Fruit fly (Drosophila melanogaster): ENCODE measurements around the gene Pdp1.
A peak's percentile ranks its signal among the peaks of the same experiment; 100 is the strongest.

Gene Pdp1

DNA sequence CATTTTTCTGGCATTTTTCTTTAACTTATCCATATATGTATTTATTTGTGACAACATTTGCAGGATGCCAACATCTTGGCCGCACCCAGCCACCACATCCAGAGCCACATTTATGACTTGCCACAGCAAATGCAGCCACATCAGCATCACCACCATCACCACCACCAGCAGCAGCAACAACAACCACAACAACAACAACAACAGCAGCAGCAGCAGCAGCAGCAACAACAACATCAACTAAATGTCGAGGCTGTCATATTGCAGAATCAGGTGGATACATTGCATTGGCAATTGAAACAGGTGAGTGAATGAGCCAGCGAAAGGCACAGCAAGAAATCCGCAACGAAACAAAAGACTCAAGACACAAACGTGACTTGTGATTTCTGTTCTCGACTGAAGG lies 22.8 kb upstream of the Pdp1 start:
- no peak for TF ChIP-seq pad (GFP tag; optimal IDR thresholded peaks at IDR 0.05)
- TF ChIP-seq cnc (optimal IDR thresholded peaks at IDR 0.05), result no peak
- TF ChIP-seq ovo (GFP tag; optimal IDR thresholded peaks at IDR 0.05), result no peak
- no peak for TF ChIP-seq kay (GFP tag; ENCODE audit: borderline replicate concordance)
- no peak for TF ChIP-seq toe (GFP tag; optimal IDR thresholded peaks at IDR 0.05)
- no peak for TF ChIP-seq CG5204 (GFP tag; optimal IDR thresholded peaks at IDR 0.05)
- TF ChIP-seq CG12768 (GFP tag; optimal IDR thresholded peaks at IDR 0.05), result no peak
- no peak for TF ChIP-seq CG1620 (GFP tag; optimal IDR thresholded peaks at IDR 0.05)
- TF ChIP-seq CG11617 (GFP tag; optimal IDR thresholded peaks at IDR 0.05), result no peak
- TF ChIP-seq Mnt (GFP tag; optimal IDR thresholded peaks at IDR 0.05), result no peak
- TF ChIP-seq Clk (GFP tag; optimal IDR thresholded peaks at IDR 0.05), result no peak
- TF ChIP-seq Hr96 (GFP tag; optimal IDR thresholded peaks at IDR 0.05), result no peak
- TF ChIP-seq CG7101 (tag; optimal IDR thresholded peaks at IDR 0.05), result no peak
- no peak for TF ChIP-seq CG7045 (GFP tag; optimal IDR thresholded peaks at IDR 0.05)

- TF ChIP-seq cnc (optimal IDR thresholded peaks at IDR 0.05), result no peak
- TF ChIP-seq cic (GFP tag; optimal IDR thresholded peaks at IDR 0.05), result no peak
- TF ChIP-seq CG12768 (GFP tag; optimal IDR thresholded peaks at IDR 0.05), result no peak
- TF ChIP-seq Crg-1 (GFP tag; optimal IDR thresholded peaks at IDR 0.05), result no peak
- no peak for TF ChIP-seq bab1 (GFP tag; optimal IDR thresholded peaks at IDR 0.05)
- TF ChIP-seq tj (GFP tag; optimal IDR thresholded peaks at IDR 0.05), result no peak
- no peak for TF ChIP-seq CG14711 (tag; optimal IDR thresholded peaks at IDR 0.05)
- no peak for TF ChIP-seq Clk (GFP tag; optimal IDR thresholded peaks at IDR 0.05)
- no peak for TF ChIP-seq pad (GFP tag; optimal IDR thresholded peaks at IDR 0.05)
These were observed 16.1 kb upstream of the Pdp1 start for dm6 chr3L:7883298-7883697.

DNA sequence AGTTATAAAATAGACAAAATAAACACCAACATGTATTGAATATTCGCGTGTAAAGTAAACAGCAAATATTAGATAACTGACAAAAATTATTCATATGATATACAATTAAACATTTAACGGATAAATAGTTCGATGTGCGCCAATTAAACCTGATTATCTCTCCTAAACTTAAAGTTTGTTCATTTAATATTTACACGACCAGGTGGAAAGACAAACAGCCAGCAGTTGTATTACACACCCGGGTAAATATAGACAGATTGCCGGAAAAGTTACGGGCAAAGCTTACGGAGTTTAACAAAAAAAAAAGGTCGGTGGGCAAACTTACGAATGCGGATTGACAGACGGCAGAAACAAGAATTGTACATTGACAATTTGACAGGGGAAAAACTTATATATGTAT lies 14.9 kb upstream of the Pdp1 start:
- TF ChIP-seq CG12768 (GFP tag; optimal IDR thresholded peaks at IDR 0.05) (no peak), cic (GFP tag; optimal IDR thresholded peaks at IDR 0.05) (no peak), CG11617 (GFP tag; optimal IDR thresholded peaks at IDR 0.05) (peak; percentile 26), kay (GFP tag; ENCODE audit: borderline replicate concordance) (no peak), pad (GFP tag; optimal IDR thresholded peaks at IDR 0.05) (no peak), Clk (GFP tag; optimal IDR thresholded peaks at IDR 0.05) (no peak), CG1620 (GFP tag; optimal IDR thresholded peaks at IDR 0.05) (no peak), tj (GFP tag; optimal IDR thresholded peaks at IDR 0.05) (no peak), CG7045 (GFP tag; optimal IDR thresholded peaks at IDR 0.05) (no peak), CG33017 (tag; optimal IDR thresholded peaks at IDR 0.05) (peak; percentile 1), toe (GFP tag; optimal IDR thresholded peaks at IDR 0.05) (no peak), cnc (optimal IDR thresholded peaks at IDR 0.05) (no peak), Crg-1 (GFP tag; optimal IDR thresholded peaks at IDR 0.05) (peak; percentile 14), ovo (GFP tag; optimal IDR thresholded peaks at IDR 0.05) (peak; percentile 1), CG5204 (GFP tag; optimal IDR thresholded peaks at IDR 0.05) (no peak), bab1 (GFP tag; optimal IDR thresholded peaks at IDR 0.05) (no peak), CG7101 (tag; optimal IDR thresholded peaks at IDR 0.05) (peak; percentile 46), CG14711 (tag; optimal IDR thresholded peaks at IDR 0.05) (no peak), Mnt (GFP tag; optimal IDR thresholded peaks at IDR 0.05) (no peak), Hr96 (GFP tag; optimal IDR thresholded peaks at IDR 0.05) (no peak)

dm6 chr3L:7881127-7881526 lies 14.0 kb upstream of the Pdp1 start:
- TF ChIP-seq CG12768 (GFP tag; optimal IDR thresholded peaks at IDR 0.05), result no peak
- no peak for TF ChIP-seq pad (GFP tag; optimal IDR thresholded peaks at IDR 0.05)
- no peak for TF ChIP-seq tj (GFP tag; optimal IDR thresholded peaks at IDR 0.05)
- TF ChIP-seq bab1 (GFP tag; optimal IDR thresholded peaks at IDR 0.05), result no peak
- no peak for TF ChIP-seq CG11617 (GFP tag; optimal IDR thresholded peaks at IDR 0.05)
- no peak for TF ChIP-seq ovo (GFP tag; optimal IDR thresholded peaks at IDR 0.05)
- TF ChIP-seq toe (GFP tag; optimal IDR thresholded peaks at IDR 0.05), result no peak
- no peak for TF ChIP-seq cnc (optimal IDR thresholded peaks at IDR 0.05)
- no peak for TF ChIP-seq Mnt (GFP tag; optimal IDR thresholded peaks at IDR 0.05)
- TF ChIP-seq CG1620 (GFP tag; optimal IDR thresholded peaks at IDR 0.05), result no peak
- TF ChIP-seq Clk (GFP tag; optimal IDR thresholded peaks at IDR 0.05), result no peak
- no peak for TF ChIP-seq CG7101 (tag; optimal IDR thresholded peaks at IDR 0.05)
- TF ChIP-seq cic (GFP tag; optimal IDR thresholded peaks at IDR 0.05), result no peak
- TF ChIP-seq CG14711 (tag; optimal IDR thresholded peaks at IDR 0.05), result no peak
- TF ChIP-seq CG7045 (GFP tag; optimal IDR thresholded peaks at IDR 0.05), result no peak

dm6 chr3L:7879616-7880015 lies 12.4 kb upstream of the Pdp1 start:
- peak; percentile 72 for TF ChIP-seq tj (GFP tag; optimal IDR thresholded peaks at IDR 0.05)
- no peak for TF ChIP-seq CG7101 (tag; optimal IDR thresholded peaks at IDR 0.05)

- TF ChIP-seq CG14711 (tag; optimal IDR thresholded peaks at IDR 0.05) (no peak), CG7045 (GFP tag; optimal IDR thresholded peaks at IDR 0.05) (no peak)
These were observed 10.3 kb upstream of the Pdp1 start for dm6 chr3L:7877466-7877865.

DNA sequence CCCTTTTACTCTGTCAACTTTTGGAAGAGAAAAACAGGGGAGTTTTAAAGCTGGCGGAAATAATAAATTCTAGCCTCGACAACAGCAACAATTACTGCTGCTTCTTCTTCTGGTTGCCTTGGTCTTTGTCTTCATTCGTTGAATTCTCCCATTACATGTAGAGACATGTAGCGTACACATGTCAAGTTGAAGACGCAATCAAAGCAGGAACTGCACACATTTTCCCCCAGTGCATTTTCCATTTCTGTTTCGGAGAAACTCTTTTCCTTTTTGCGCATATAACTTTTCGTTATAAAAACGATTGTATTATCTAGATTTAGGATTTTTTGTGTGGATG lies 9.2 kb upstream of the Pdp1 start:
- TF ChIP-seq Crg-1 (GFP tag; optimal IDR thresholded peaks at IDR 0.05) (no peak), toe (GFP tag; optimal IDR thresholded peaks at IDR 0.05) (no peak), Clk (GFP tag; optimal IDR thresholded peaks at IDR 0.05) (no peak), Hr96 (GFP tag; optimal IDR thresholded peaks at IDR 0.05) (no peak), bab1 (GFP tag; optimal IDR thresholded peaks at IDR 0.05) (no peak), CG7101 (tag; optimal IDR thresholded peaks at IDR 0.05) (no peak), Mnt (GFP tag; optimal IDR thresholded peaks at IDR 0.05) (no peak), CG1620 (GFP tag; optimal IDR thresholded peaks at IDR 0.05) (no peak)

Measured in whole organism, adult.